Fruit fly (Drosophila melanogaster) whole organism, prepupa: ENCODE results near the gene CG5808.

Experiments used
- Blimp-1 ChIP-seq: fragments of 200-800 bp; sonication (Bioruptor generic); optimal IDR thresholded peaks from 3 replicates; lab custom pipeline; 2017; ENCODE audit warnings: missing biosample characterization, missing genetic modification characterization, mild to moderate bottlenecking, moderate library complexity, missing genetic modification reagents
- CG11294 ChIP-seq: fragments of 200-800 bp; sonication (Bioruptor generic); IDR thresholded peaks from 2 replicates; pipeline ENCODE4 v1.3.6; 2022; ENCODE audit warnings: missing biosample characterization, missing genetic modification characterization
- CG11762 ChIP-seq: fragments of 200-800 bp; sonication (Bioruptor generic); optimal IDR thresholded peaks from 3 replicates; lab custom pipeline; 2016; ENCODE audit warnings: missing biosample characterization, missing genetic modification characterization; ENCODE audit not compliant: insufficient read depth
- CG15336 ChIP-seq: fragments of 200-800 bp; sonication (Bioruptor generic); IDR thresholded peaks from 2 replicates; pipeline ENCODE4 v1.3.6; 2022; ENCODE audit warnings: missing biosample characterization, missing genetic modification characterization
- CG1621 ChIP-seq: fragments of 200-800 bp; sonication (Bioruptor generic); optimal IDR thresholded peaks from 3 replicates; lab custom pipeline; 2018; ENCODE audit warnings: missing biosample characterization, mild to moderate bottlenecking, missing genetic modification characterization
- CG16779 ChIP-seq: fragments of 200-800 bp; sonication (Bioruptor generic); optimal IDR thresholded peaks from 3 replicates; lab custom pipeline; 2017; ENCODE audit warnings: missing biosample characterization, mild to moderate bottlenecking, missing genetic modification characterization
- CG3032 ChIP-seq: fragments of 200-800 bp; optimal IDR thresholded peaks from 2 replicates; lab custom pipeline; 2019; ENCODE audit warnings: missing biosample characterization, mild to moderate bottlenecking, missing genetic modification characterization, moderate library complexity
- CG32006 ChIP-seq: fragments of 200-800 bp; sonication (Bioruptor generic); optimal IDR thresholded peaks from 3 replicates; lab custom pipeline; 2017; ENCODE audit warnings: missing biosample characterization, mild to moderate bottlenecking, missing genetic modification characterization
- CG3919 ChIP-seq: fragments of 200-800 bp; sonication (Bioruptor generic); optimal IDR thresholded peaks from 3 replicates; lab custom pipeline; 2016; ENCODE audit warnings: missing biosample characterization, missing genetic modification characterization
- CG4318 ChIP-seq: fragments of 200-800 bp; sonication (Bioruptor generic); optimal IDR thresholded peaks from 3 replicates; lab custom pipeline; 2017; ENCODE audit warnings: missing biosample characterization, mild to moderate bottlenecking, missing genetic modification characterization
- CG6163 ChIP-seq: fragments of 200-800 bp; sonication (Bioruptor generic); IDR thresholded peaks from 3 replicates; pipeline ENCODE4 v1.3.6; 2022; ENCODE audit warnings: missing biosample characterization, missing genetic modification characterization
- CG6276 ChIP-seq: fragments of 200-800 bp; sonication (Bioruptor generic); optimal IDR thresholded peaks from 2 replicates; lab custom pipeline; 2017; ENCODE audit warnings: missing biosample characterization, mild to moderate bottlenecking, missing genetic modification characterization
- CG6792 ChIP-seq: fragments of 200-800 bp; sonication (Bioruptor generic); optimal IDR thresholded peaks from 3 replicates; lab custom pipeline; 2016; ENCODE audit warnings: missing biosample characterization, missing genetic modification characterization
- CG8119 ChIP-seq: fragments of 200-800 bp; sonication (Bioruptor generic); IDR thresholded peaks from 3 replicates; pipeline ENCODE4 v1.3.6; 2022; ENCODE audit warnings: missing biosample characterization, missing genetic modification characterization
- CG8319 ChIP-seq: fragments of 200-800 bp; sonication (Bioruptor generic); optimal IDR thresholded peaks from 3 replicates; lab custom pipeline; 2016; ENCODE audit warnings: missing biosample characterization, missing genetic modification characterization
- CG8632 ChIP-seq: fragments of 200-800 bp; sonication (Bioruptor generic); optimal IDR thresholded peaks from 3 replicates; lab custom pipeline; 2016; ENCODE audit warnings: missing biosample characterization, missing genetic modification characterization
- Eip75B ChIP-seq: fragments of 200-800 bp; sonication (Bioruptor generic); optimal IDR thresholded peaks from 3 replicates; lab custom pipeline; 2016; ENCODE audit warnings: missing biosample characterization, missing genetic modification characterization
- Eip78C ChIP-seq: fragments of 200-800 bp; sonication (Bioruptor generic); peaks from one replicate; lab custom pipeline; 2016; ENCODE audit warnings: missing biosample characterization, missing genetic modification characterization
- Eip93F ChIP-seq: fragments of 200-800 bp; sonication (Bioruptor generic); optimal IDR thresholded peaks from 2 replicates; lab custom pipeline; 2016; ENCODE audit warnings: missing biosample characterization, mild to moderate bottlenecking, missing genetic modification characterization
- Ets21C ChIP-seq: fragments of 200-800 bp; sonication (Bioruptor generic); optimal IDR thresholded peaks from 3 replicates; lab custom pipeline; 2016; ENCODE audit warnings: missing biosample characterization, missing genetic modification characterization
- Ets96B ChIP-seq: fragments of 200-800 bp; optimal IDR thresholded peaks from 2 replicates; lab custom pipeline; 2019; ENCODE audit warnings: missing biosample characterization, mild to moderate bottlenecking, missing genetic modification characterization, moderate library complexity
- Hr38 ChIP-seq: sonication (Bioruptor generic); optimal IDR thresholded peaks from 2 replicates; lab custom pipeline; 2016; ENCODE audit warnings: missing biosample characterization, missing genetic modification characterization
- Hr39 ChIP-seq: fragments of 200-800 bp; sonication (Bioruptor generic); optimal IDR thresholded peaks from 2 replicates; lab custom pipeline; 2016; ENCODE audit warnings: missing biosample characterization, missing genetic modification characterization
- Hr4 ChIP-seq: fragments of 200-800 bp; sonication (Bioruptor generic); optimal IDR thresholded peaks from 3 replicates; lab custom pipeline; 2016; ENCODE audit warnings: missing biosample characterization, missing genetic modification characterization
- Lpt ChIP-seq: fragments of 200-800 bp; sonication (Bioruptor generic); optimal IDR thresholded peaks from 3 replicates; lab custom pipeline; 2016; ENCODE audit warnings: missing biosample characterization, missing genetic modification characterization
- Met ChIP-seq: fragments of 200-800 bp; sonication (Bioruptor generic); optimal IDR thresholded peaks from 3 replicates; lab custom pipeline; 2016; ENCODE audit warnings: missing biosample characterization, missing genetic modification characterization
- OdsH ChIP-seq: fragments of 200-800 bp; sonication (Bioruptor generic); optimal IDR thresholded peaks from 3 replicates; lab custom pipeline; 2016; ENCODE audit warnings: missing biosample characterization, missing genetic modification characterization
- Sox102F ChIP-seq: fragments of 200-800 bp; sonication (Bioruptor generic); optimal IDR thresholded peaks from 2 replicates; lab custom pipeline; 2016; ENCODE audit warnings: missing biosample characterization, mild to moderate bottlenecking, missing genetic modification characterization
- Sox14 ChIP-seq: fragments of 200-800 bp; sonication (Bioruptor generic); optimal IDR thresholded peaks from 3 replicates; lab custom pipeline; 2016; ENCODE audit warnings: missing biosample characterization, missing genetic modification characterization
- Sox15 ChIP-seq: fragments of 200-800 bp; sonication (Bioruptor generic); optimal IDR thresholded peaks from 3 replicates; lab custom pipeline; 2016; ENCODE audit warnings: missing biosample characterization, missing genetic modification characterization
- achi ChIP-seq: fragments of 200-800 bp; sonication (Bioruptor generic); optimal IDR thresholded peaks from 3 replicates; lab custom pipeline; 2016; ENCODE audit warnings: missing biosample characterization, missing genetic modification characterization
- cyc ChIP-seq: fragments of 200-800 bp; sonication (Bioruptor generic); optimal IDR thresholded peaks from 3 replicates; lab custom pipeline; 2016; ENCODE audit warnings: missing biosample characterization, missing genetic modification characterization
- eg ChIP-seq: fragments of 200-800 bp; sonication (Bioruptor generic); IDR thresholded peaks from 3 replicates; pipeline ENCODE4 v1.3.6; 2022; ENCODE audit warnings: missing biosample characterization, missing genetic modification characterization
- esn ChIP-seq: fragments of 200-800 bp; sonication (Bioruptor generic); optimal IDR thresholded peaks from 2 replicates; lab custom pipeline; 2016; ENCODE audit warnings: missing biosample characterization, mild to moderate bottlenecking, missing genetic modification characterization, moderate library complexity
- fd59A ChIP-seq: fragments of 200-800 bp; sonication (Bioruptor generic); optimal IDR thresholded peaks from 2 replicates; lab custom pipeline; 2017; ENCODE audit warnings: missing biosample characterization, mild to moderate bottlenecking, missing genetic modification characterization, missing genetic modification reagents
- fd85E ChIP-seq: fragments of 200-800 bp; sonication (Bioruptor generic); optimal IDR thresholded peaks from 3 replicates; lab custom pipeline; 2016; ENCODE audit warnings: missing biosample characterization, missing genetic modification characterization
- fkh ChIP-seq: fragments of 200-800 bp; sonication (Bioruptor generic); optimal IDR thresholded peaks from 3 replicates; lab custom pipeline; 2017; ENCODE audit warnings: missing biosample characterization, mild to moderate bottlenecking, missing genetic modification characterization, moderate library complexity
- lz ChIP-seq: fragments of 200-800 bp; sonication (Bioruptor generic); optimal IDR thresholded peaks from 3 replicates; lab custom pipeline; 2016; ENCODE audit warnings: missing biosample characterization, missing genetic modification characterization
- net ChIP-seq: fragments of 200-800 bp; sonication (Bioruptor generic); optimal IDR thresholded peaks from 3 replicates; lab custom pipeline; 2016; ENCODE audit warnings: missing biosample characterization, missing genetic modification characterization
- pdm3 ChIP-seq: fragments of 200-800 bp; sonication (Bioruptor generic); optimal IDR thresholded peaks from 3 replicates; lab custom pipeline; 2016; ENCODE audit warnings: missing biosample characterization, missing genetic modification characterization
- spab ChIP-seq: fragments of 200-800 bp; sonication (Bioruptor generic); optimal IDR thresholded peaks from 2 replicates; lab custom pipeline; 2017; ENCODE audit warnings: missing biosample characterization, mild to moderate bottlenecking, missing genetic modification characterization, missing genetic modification reagents
- ss ChIP-seq, 2 experiments: fragments of 200-800 bp; sonication (Bioruptor generic); optimal IDR thresholded peaks; 2 replicates in 1 of 2; 3 replicates in 1 of 2; lab custom pipeline; 2017 to 2018; ENCODE audit warnings: mild to moderate bottlenecking in 2 of 2, missing biosample characterization in 2 of 2, missing genetic modification characterization in 2 of 2, moderate library complexity in 1 of 2
- svp ChIP-seq: fragments of 200-800 bp; sonication (Bioruptor generic); peaks from one replicate; lab custom pipeline; 2016; ENCODE audit warnings: missing biosample characterization, missing genetic modification characterization
- vri ChIP-seq: fragments of 200-800 bp; sonication (Bioruptor generic); optimal IDR thresholded peaks from 3 replicates; lab custom pipeline; 2016; ENCODE audit warnings: missing biosample characterization, mild to moderate bottlenecking, missing genetic modification characterization

CG5808 gene

dm6 chr3R:24787042-24787565 is 29.7 kb downstream of the CG5808 start, which contains the start of gene CG5805 (continued):
- TF ChIP-seq achi (GFP tag; lab: Kevin White, UChicago) (peak; percentile 70), esn (GFP tag; lab: Kevin White, UChicago) (peak; percentile 78), lz (GFP tag; lab: Kevin White, UChicago) (peak; percentile 70), cyc (GFP tag; lab: Kevin White, UChicago) (peak; percentile 66), Met (GFP tag; lab: Kevin White, UChicago) (peak; percentile 77), ss (GFP tag; optimal IDR thresholded peaks at IDR 0.05; lab: Kevin White, UChicago) (peak in 1 of 2 experiments; percentile 29), CG6276 (GFP tag; lab: Kevin White, UChicago) (no peak), Hr39 (GFP tag; lab: Kevin White, UChicago) (peak; percentile 72)
- TF ChIP-seq, all 60 proteins: peak for 41

- TF ChIP-seq Eip78C (GFP tag; lab: Kevin White, UChicago) (peak; percentile 35), svp (peak; percentile 67), eg (peak; percentile 7; the same call in 1 of the 3 replicates), fd85E (GFP tag; lab: Kevin White, UChicago) (no peak)
Observed at dm6 chr3R:24778218-24778739, 38.5 kb downstream of the CG5808 start.

- TF ChIP-seq CG16779 (tag; lab: Kevin White, UChicago) (no peak), CG8319 (GFP tag; lab: Kevin White, UChicago) (no peak), CG3032 (tag; lab: Kevin White, UChicago) (no peak), vri (GFP tag; lab: Kevin White, UChicago) (no peak), lz (GFP tag; lab: Kevin White, UChicago) (no peak), CG8119 (GFP tag; lab: Robert Waterston, UW) (peak; percentile 77), CG4318 (GFP tag; lab: Kevin White, UChicago) (peak; percentile 70), Ets21C (no peak), Eip93F (GFP tag; lab: Kevin White, UChicago) (no peak), CG8632 (GFP tag; lab: Kevin White, UChicago) (no peak), CG11294 (no peak), CG11762 (GFP tag; lab: Kevin White, UChicago) (no peak), fd85E (GFP tag; lab: Kevin White, UChicago) (no peak), Hr38 (GFP tag; lab: Kevin White, UChicago) (no peak), pdm3 (GFP tag; lab: Kevin White, UChicago) (peak; percentile 5), svp (peak; percentile 32), CG3919 (GFP tag; lab: Kevin White, UChicago) (no peak), CG15336 (GFP tag; lab: Robert Waterston, UW) (peak; percentile 59; the same call in 1 of the 2 replicates), fd59A (GFP tag; lab: Kevin White, UChicago) (no peak), OdsH (GFP tag; lab: Kevin White, UChicago) (peak; percentile 20), CG6792 (GFP tag; lab: Kevin White, UChicago) (no peak), net (GFP tag; lab: Kevin White, UChicago) (peak; percentile 3), Sox15 (GFP tag; lab: Kevin White, UChicago) (no peak), CG32006 (GFP tag; lab: Kevin White, UChicago) (peak; percentile 84), Ets96B (tag; lab: Kevin White, UChicago) (no peak), eg (no peak), Sox14 (GFP tag; lab: Kevin White, UChicago) (no peak), Eip75B (GFP tag; lab: Kevin White, UChicago) (no peak), fkh (GFP tag; lab: Kevin White, UChicago) (no peak), CG1621 (tag; lab: Kevin White, UChicago) (no peak), CG6276 (GFP tag; lab: Kevin White, UChicago) (no peak), Met (GFP tag; lab: Kevin White, UChicago) (no peak), Sox102F (GFP tag; lab: Kevin White, UChicago) (no peak), achi (GFP tag; lab: Kevin White, UChicago) (peak; percentile 12), Hr4 (GFP tag; lab: Kevin White, UChicago) (peak; percentile 89), spab (GFP tag; lab: Kevin White, UChicago) (no peak), Eip78C (GFP tag; lab: Kevin White, UChicago) (peak; percentile 80), esn (GFP tag; lab: Kevin White, UChicago) (no peak), CG6163 (GFP tag; lab: Robert Waterston, UW) (no peak), Hr39 (GFP tag; lab: Kevin White, UChicago) (no peak), Blimp-1 (GFP tag; lab: Kevin White, UChicago) (no peak), Lpt (GFP tag; lab: Kevin White, UChicago) (peak; percentile 12)
Observed at dm6 chr3R:24777101-24777500, 39.7 kb downstream of the CG5808 start.
